Fruit fly (Drosophila melanogaster) whole organism, wandering third instar larva: Measurements from ENCODE around the gene CG7201.

Source experiments
- Abd-B ChIP-seq: fragments of >200 bp; optimal IDR thresholded peaks from 2 replicates; lab custom pipeline; 2017; ENCODE audit warnings: missing biosample characterization, missing genetic modification characterization
- CG32264 ChIP-seq: fragments of 200-800 bp; sonication (Bioruptor generic); optimal IDR thresholded peaks from 2 replicates; lab custom pipeline; 2016; ENCODE audit warnings: missing biosample characterization, missing genetic modification characterization
- Dfd ChIP-seq: fragments of >200 bp; optimal IDR thresholded peaks from 2 replicates; lab custom pipeline; 2017; ENCODE audit warnings: missing biosample characterization, missing genetic modification characterization
- Hr78 ChIP-seq: fragments of >200 bp; optimal IDR thresholded peaks from 2 replicates; lab custom pipeline; 2017; ENCODE audit warnings: missing biosample characterization, missing genetic modification characterization
- N ChIP-seq: fragments of >200 bp; optimal IDR thresholded peaks from 2 replicates; lab custom pipeline; 2018; ENCODE audit warnings: missing biosample characterization, missing external identifiers, missing genetic modification characterization
- OdsH ChIP-seq: fragments of 200-800 bp; sonication (Bioruptor generic); optimal IDR thresholded peaks from 2 replicates; lab custom pipeline; 2016; ENCODE audit warnings: missing biosample characterization, mild to moderate bottlenecking, missing genetic modification characterization
- Rel ChIP-seq, 2 experiments: fragments of 200-800 bp; sonication (Bioruptor generic) in 1 of 2; optimal IDR thresholded peaks; 2 replicates in 1 of 2; 3 replicates in 1 of 2; lab custom pipeline; 2016 to 2019; ENCODE audit warnings: mild to moderate bottlenecking in 2 of 2, missing biosample characterization in 2 of 2, missing genetic modification characterization in 2 of 2, moderate library complexity in 1 of 2
- br ChIP-seq: fragments of 200-800 bp; sonication (Bioruptor generic); optimal IDR thresholded peaks from 2 replicates; lab custom pipeline; 2016; ENCODE audit warnings: missing biosample characterization, missing genetic modification characterization
- foxo ChIP-seq, 2 experiments: fragments of 200-800 bp; sonication (Bioruptor generic); optimal IDR thresholded peaks; 2 replicates in 1 of 2; 3 replicates in 1 of 2; lab custom pipeline; 2016 to 2017; ENCODE audit warnings: missing biosample characterization in 2 of 2, missing genetic modification characterization in 2 of 2
- h ChIP-seq: fragments of 200-800 bp; sonication (Bioruptor generic); optimal IDR thresholded peaks from 3 replicates; lab custom pipeline; 2016; ENCODE audit warnings: missing biosample characterization, mild to moderate bottlenecking, missing genetic modification characterization
- lola ChIP-seq: fragments of >200 bp; optimal IDR thresholded peaks from 2 replicates; lab custom pipeline; 2017; ENCODE audit warnings: missing biosample characterization, missing genetic modification characterization
- pan ChIP-seq: fragments of >200 bp; optimal IDR thresholded peaks from 2 replicates; lab custom pipeline; 2017
- usp ChIP-seq: fragments of >200 bp; optimal IDR thresholded peaks from 2 replicates; lab custom pipeline; 2017; ENCODE audit warnings: missing biosample characterization, missing genetic modification characterization
- woc ChIP-seq: sonication (Bioruptor generic); optimal IDR thresholded peaks from 2 replicates; lab custom pipeline; 2016; ENCODE audit warnings: missing biosample characterization, mild to moderate bottlenecking, missing genetic modification characterization

DNA sequence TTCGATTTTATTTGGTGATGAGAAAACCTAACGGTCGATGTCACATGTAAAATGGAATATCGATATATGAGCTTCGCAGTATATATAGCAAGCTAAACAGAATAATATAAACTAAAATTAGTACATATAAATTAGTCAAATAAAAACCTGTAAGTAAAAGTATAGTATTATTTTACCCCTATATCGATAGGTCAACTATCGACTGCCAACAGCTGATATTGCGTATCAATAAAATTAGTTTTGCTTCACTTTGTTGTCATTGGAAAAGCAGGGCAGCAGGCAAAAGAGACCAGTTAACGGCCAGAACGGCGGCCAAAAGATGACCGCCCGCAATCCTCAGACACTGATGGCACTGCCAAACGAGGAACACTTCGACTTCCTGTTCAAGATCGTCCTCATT, 1.8 kb upstream of the CG7201 start, which contains the start of gene Rab19:
- TF ChIP-seq woc, result no peak
- TF ChIP-seq Dfd (GFP tag; lab: Kevin White, UChicago), result no peak
- TF ChIP-seq Rel (GFP tag; optimal IDR thresholded peaks at IDR 0.05; lab: Kevin White, UChicago), result no peak
- no peak for TF ChIP-seq Rel (tag; optimal IDR thresholded peaks at IDR 0.05; lab: Kevin White, UChicago)
- no peak for TF ChIP-seq h (GFP tag; lab: Kevin White, UChicago)
- no peak for TF ChIP-seq OdsH
- TF ChIP-seq usp, result no peak
- no peak for TF ChIP-seq foxo (GFP tag; optimal IDR thresholded peaks at IDR 0.05; lab: Kevin White, UChicago)
- TF ChIP-seq CG32264, result no peak
- no peak for TF ChIP-seq N (GFP tag; lab: Kevin White, UChicago)
- TF ChIP-seq Abd-B (GFP tag; lab: Kevin White, UChicago), result no peak
- no peak for TF ChIP-seq pan (lab: Kevin White, UChicago)
- peak; percentile 40 for TF ChIP-seq Hr78 (GFP tag; lab: Kevin White, UChicago)
- TF ChIP-seq lola (GFP tag; lab: Kevin White, UChicago), result no peak
- TF ChIP-seq br, result no peak
